Fruit fly (Drosophila melanogaster) whole organism, larva: ENCODE measurements around the gene mip130.

Experiments used
- noc ChIP-seq: fragments of 200-800 bp; sonication (Bioruptor generic); optimal IDR thresholded peaks from 3 replicates; lab custom pipeline; 2019; ENCODE audit warnings: missing biosample characterization, mild to moderate bottlenecking, missing genetic modification characterization, moderate library complexity

Gene mip130

dm6 chrX:1968581-1969258 is 60.7 kb downstream of the mip130 start:
- TF ChIP-seq noc (tag; lab: Kevin White, UChicago): no peak
